Worm (Caenorhabditis elegans) whole organism, L1 larva: ENCODE measurements around the gene Y50D7A.8.

ENCODE experiments used
- elt-3 ChIP-seq, 6 experiments: fragments of 150-350 bp in 1 of 6; sonication (generic microtip); optimal IDR thresholded peaks; 2 replicates each; lab custom pipeline; 2017 to 2018; ENCODE audit warnings: missing biosample characterization in 6 of 6, missing genetic modification characterization in 6 of 6, inconsistent platforms in 1 of 6
- fkh-10 ChIP-seq: sonication (generic microtip); optimal IDR thresholded peaks from 2 replicates; lab custom pipeline; 2017; ENCODE audit warnings: missing biosample characterization, missing genetic modification reagents, missing genetic modification characterization

DNA sequence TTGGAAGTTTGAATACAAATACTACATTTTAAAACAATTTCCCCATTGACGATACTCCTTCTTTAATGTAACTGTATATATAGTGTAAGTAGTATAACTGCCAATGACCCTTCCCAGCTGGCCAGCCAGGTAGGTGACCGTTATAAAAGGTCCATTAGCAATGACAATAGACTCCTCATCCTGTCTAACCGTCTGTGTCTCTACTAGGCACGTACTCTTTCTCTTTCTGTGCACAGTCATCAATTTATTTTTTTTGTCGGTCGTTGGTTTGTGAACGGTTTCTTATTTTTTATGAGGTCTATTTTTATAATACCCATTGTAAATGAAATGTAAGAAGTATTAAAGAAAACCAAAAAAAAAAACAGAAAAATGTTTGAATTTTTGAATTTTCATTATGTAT, 38.5 kb downstream of the Y50D7A.8 start:
- TF ChIP-seq fkh-10 (GFP tag; lab: Kevin White, UChicago) = no peak
- TF ChIP-seq elt-3 (tag; optimal IDR thresholded peaks at IDR 0.05; lab: Kevin White, UChicago) = no peak
